Fruit fly (Drosophila melanogaster) whole organism, wandering third instar larva: ENCODE results near the gene CG10226.

Experiments used
- Abd-B ChIP-seq: fragments of >200 bp; optimal IDR thresholded peaks from 2 replicates; lab custom pipeline; 2017; ENCODE audit warnings: missing biosample characterization, missing genetic modification characterization
- CG9705 ChIP-seq: fragments of 200-800 bp; sonication (Bioruptor generic); optimal IDR thresholded peaks from 2 replicates; lab custom pipeline; 2018; ENCODE audit warnings: missing biosample characterization, mild to moderate bottlenecking, missing genetic modification characterization
- Hnf4 ChIP-seq: fragments of 200-800 bp; sonication (Bioruptor generic); optimal IDR thresholded peaks from 2 replicates; lab custom pipeline; 2016; ENCODE audit warnings: missing biosample characterization, mild to moderate bottlenecking, missing genetic modification characterization
- OdsH ChIP-seq: fragments of 200-800 bp; sonication (Bioruptor generic); optimal IDR thresholded peaks from 2 replicates; lab custom pipeline; 2016; ENCODE audit warnings: missing biosample characterization, mild to moderate bottlenecking, missing genetic modification characterization
- Sp1 ChIP-seq: fragments of 200-800 bp; sonication (Bioruptor generic); optimal IDR thresholded peaks from 3 replicates; lab custom pipeline; 2019; ENCODE audit warnings: missing biosample characterization, mild to moderate bottlenecking, missing genetic modification characterization, moderate library complexity
- Vsx2 ChIP-seq: fragments of 200-300, 225-300 bp; sonication (Bioruptor generic); optimal IDR thresholded peaks from 2 replicates; lab custom pipeline; 2018; ENCODE audit warnings: missing biosample characterization, missing genetic modification characterization; ENCODE audit not compliant: partially characterized antibody
- dl ChIP-seq, 2 experiments: fragments of 175-275, 200-275 bp in 1 of 2; fragments of 200-275 bp in 1 of 2; sonication (Bioruptor generic); optimal IDR thresholded peaks; lab custom pipeline; 2018; ENCODE audit warnings: mild to moderate bottlenecking in 2 of 2, missing biosample characterization in 2 of 2, missing genetic modification characterization in 2 of 2, moderate library complexity in 2 of 2; ENCODE audit not compliant: partially characterized antibody in 2 of 2, insufficient read depth in 1 of 2
- fru ChIP-seq: fragments of 200-800 bp; sonication (Bioruptor generic); optimal IDR thresholded peaks from 3 replicates; lab custom pipeline; 2016; ENCODE audit warnings: missing biosample characterization, mild to moderate bottlenecking, missing genetic modification characterization
- h ChIP-seq: fragments of 200-800 bp; sonication (Bioruptor generic); optimal IDR thresholded peaks from 3 replicates; lab custom pipeline; 2016; ENCODE audit warnings: missing biosample characterization, mild to moderate bottlenecking, missing genetic modification characterization
- lola ChIP-seq: fragments of >200 bp; optimal IDR thresholded peaks from 2 replicates; lab custom pipeline; 2017; ENCODE audit warnings: missing biosample characterization, missing genetic modification characterization
- pan ChIP-seq: fragments of >200 bp; optimal IDR thresholded peaks from 2 replicates; lab custom pipeline; 2017
- psq ChIP-seq: fragments of 200-800 bp; sonication (Bioruptor generic); optimal IDR thresholded peaks from 3 replicates; lab custom pipeline; 2017; ENCODE audit warnings: missing biosample characterization, mild to moderate bottlenecking, missing genetic modification characterization, moderate library complexity
- rgr ChIP-seq: fragments of 200-800 bp; sonication (Bioruptor generic); optimal IDR thresholded peaks from 3 replicates; lab custom pipeline; 2016; ENCODE audit warnings: missing biosample characterization, mild to moderate bottlenecking, missing genetic modification characterization
- sv ChIP-seq: fragments of 200-800 bp; sonication (Bioruptor generic); optimal IDR thresholded peaks from 3 replicates; lab custom pipeline; 2016; ENCODE audit warnings: missing biosample characterization, missing genetic modification characterization

DNA sequence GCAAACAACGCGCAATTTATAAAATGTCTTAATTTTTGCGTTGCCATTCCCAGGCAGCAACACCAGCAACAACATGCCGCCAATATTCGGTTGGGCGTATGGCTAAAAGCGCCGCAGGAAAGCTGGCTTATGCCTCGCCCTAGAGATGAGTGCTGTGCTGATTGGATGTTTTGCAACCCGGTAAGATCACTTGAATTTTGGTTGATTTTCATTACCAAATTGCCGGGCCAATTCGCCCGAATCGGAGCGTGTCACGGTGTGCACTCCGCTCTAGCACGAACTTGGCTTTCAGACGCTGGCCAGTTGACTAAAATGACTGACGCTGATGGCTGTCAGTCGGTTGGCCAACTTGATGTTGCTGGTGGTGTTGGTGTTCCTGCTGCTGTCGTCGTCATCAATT, 45.5 kb upstream of the CG10226 start:
- TF ChIP-seq pan (lab: Kevin White, UChicago) (no peak), h (GFP tag; lab: Kevin White, UChicago) (peak; percentile 73), psq (GFP tag; lab: Kevin White, UChicago) (peak; percentile 46), Vsx2 (GFP tag; lab: Kevin White, UChicago) (no peak), CG9705 (GFP tag; lab: Kevin White, UChicago) (peak; percentile 42), dl (GFP tag; optimal IDR thresholded peaks at IDR 0.05; lab: Kevin White, UChicago; ENCODE audit: insufficient read depth in 1 of 2, partially characterized antibody in 2 of 2) (no peak), OdsH (GFP tag; lab: Kevin White, UChicago) (peak; percentile 60), sv (GFP tag; lab: Kevin White, UChicago) (no peak), Abd-B (GFP tag; lab: Kevin White, UChicago) (no peak), fru (peak; percentile 64), Sp1 (peak; percentile 55), rgr (GFP tag; lab: Kevin White, UChicago) (peak; percentile 54), Hnf4 (GFP tag; lab: Kevin White, UChicago) (peak; percentile 38), lola (GFP tag; lab: Kevin White, UChicago) (no peak)
